Worm (Caenorhabditis elegans): ENCODE results near the gene C35D10.6.
A peak's percentile ranks its signal among the peaks of the same experiment; 100 is the strongest.

Gene C35D10.6

DNA sequence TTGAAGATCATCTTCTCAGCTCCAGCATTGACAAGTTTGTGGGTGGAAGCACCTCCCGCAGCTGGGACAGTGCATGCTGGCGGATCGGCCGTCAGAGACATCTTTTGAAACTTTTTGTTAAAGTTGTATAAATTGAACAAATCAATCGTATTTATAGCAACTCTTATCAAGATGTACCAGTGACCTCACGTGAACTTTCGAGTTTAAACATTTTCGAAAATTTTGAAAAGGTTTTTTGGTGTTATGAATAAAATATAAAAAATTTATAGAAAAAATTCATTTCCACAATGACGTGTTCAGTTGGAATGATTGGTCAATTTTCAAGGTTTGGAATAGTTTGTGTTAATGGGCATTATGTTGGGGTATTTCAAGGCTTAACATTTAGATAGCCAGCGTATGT is 9.5 kb downstream of the C35D10.6 start, which contains the start of the genes msd-4 and C35D10.3:
TSS of gene msd-4 (minus strand) at position 101 of the 400 bp plus-strand sequence.
TSS of gene C35D10.3 (plus strand) at position 279 of the 400 bp plus-strand sequence.
- TF ChIP-seq ztf-4 (tag; optimal IDR thresholded peaks at IDR 0.05) (no peak), fkh-2 (tag; optimal IDR thresholded peaks at IDR 0.05) (no peak), aly-2 (tag; optimal IDR thresholded peaks at IDR 0.05) (no peak), skn-1 (tag; optimal IDR thresholded peaks at IDR 0.05) (no peak), pha-4 (tag; optimal IDR thresholded peaks at IDR 0.05) (no peak), nhr-12 (tag; optimal IDR thresholded peaks at IDR 0.05) (no peak)

DNA sequence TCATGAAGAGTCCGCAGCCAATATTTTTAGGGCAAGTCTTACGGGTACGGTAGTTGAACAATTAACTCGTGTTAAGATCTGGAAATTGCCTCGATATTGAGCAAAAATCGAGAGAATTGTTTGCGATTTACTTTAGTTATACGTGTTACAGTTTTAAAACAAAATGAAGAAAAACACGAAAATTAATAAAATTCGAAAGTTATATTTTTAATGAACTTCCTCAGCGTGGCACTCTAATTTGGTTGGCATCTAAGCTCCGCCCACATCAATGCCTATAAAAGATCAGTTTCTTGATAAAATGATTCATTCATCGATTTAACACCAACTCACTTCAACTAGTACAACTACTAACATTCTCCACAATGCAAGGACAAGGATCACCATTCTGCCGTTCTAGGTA is 11.3 kb downstream of the C35D10.6 start, which contains the start of gene gipc-1:
TSS of gene gipc-1 (plus strand) at position 301 of the 400 bp plus-strand sequence.
- TF ChIP-seq nhr-23 (tag; optimal IDR thresholded peaks at IDR 0.05) (no peak), ceh-16 (tag; optimal IDR thresholded peaks at IDR 0.05) (no peak), lin-39 (tag; optimal IDR thresholded peaks at IDR 0.05) (no peak), nhr-77 (tag; optimal IDR thresholded peaks at IDR 0.05) (no peak), aly-2 (tag; optimal IDR thresholded peaks at IDR 0.05) (no peak), ztf-11 (tag; optimal IDR thresholded peaks at IDR 0.05) (no peak), nhr-25 (tag; optimal IDR thresholded peaks at IDR 0.05) (no peak), ceh-28 (tag; optimal IDR thresholded peaks at IDR 0.05) (no peak), eor-1 (tag; optimal IDR thresholded peaks at IDR 0.05) (no peak), zag-1 (tag; optimal IDR thresholded peaks at IDR 0.05) (no peak), jun-1 (tag; optimal IDR thresholded peaks at IDR 0.05) (no peak), tbx-2 (tag; optimal IDR thresholded peaks at IDR 0.05) (no peak), ceh-9 (tag; optimal IDR thresholded peaks at IDR 0.05) (no peak), egl-27 (tag; optimal IDR thresholded peaks at IDR 0.05) (no peak), ceh-82 (tag; optimal IDR thresholded peaks at IDR 0.05) (no peak), lsy-12 (tag; optimal IDR thresholded peaks at IDR 0.05) (no peak), mml-1 (tag; optimal IDR thresholded peaks at IDR 0.05) (no peak), nhr-67 (tag; optimal IDR thresholded peaks at IDR 0.05) (no peak), nhr-76 (tag; optimal IDR thresholded peaks at IDR 0.05) (no peak), skn-1 (tag; optimal IDR thresholded peaks at IDR 0.05) (no peak)

- no peak for TF ChIP-seq unc-62 (GFP tag; optimal IDR thresholded peaks at IDR 0.05)
- no peak for TF ChIP-seq mdl-1 (tag; optimal IDR thresholded peaks at IDR 0.05)
- no peak for TF ChIP-seq nhr-77 (tag; optimal IDR thresholded peaks at IDR 0.05)
- no peak for TF ChIP-seq elt-3 (tag; optimal IDR thresholded peaks at IDR 0.05)
- no peak for TF ChIP-seq tbx-2 (tag; optimal IDR thresholded peaks at IDR 0.05)
- TF ChIP-seq hmg-11 (tag; optimal IDR thresholded peaks at IDR 0.05), result no peak
- no peak for TF ChIP-seq lin-15B (tag; optimal IDR thresholded peaks at IDR 0.05)
- no peak for TF ChIP-seq ceh-28 (tag; optimal IDR thresholded peaks at IDR 0.05)
- no peak for TF ChIP-seq ztf-11 (tag; optimal IDR thresholded peaks at IDR 0.05)
- no peak for TF ChIP-seq R02D3.7 (tag; optimal IDR thresholded peaks at IDR 0.05)
These were observed 14.3 kb downstream of the C35D10.6 start for ce11 chrIII:4873395-4873794.

DNA sequence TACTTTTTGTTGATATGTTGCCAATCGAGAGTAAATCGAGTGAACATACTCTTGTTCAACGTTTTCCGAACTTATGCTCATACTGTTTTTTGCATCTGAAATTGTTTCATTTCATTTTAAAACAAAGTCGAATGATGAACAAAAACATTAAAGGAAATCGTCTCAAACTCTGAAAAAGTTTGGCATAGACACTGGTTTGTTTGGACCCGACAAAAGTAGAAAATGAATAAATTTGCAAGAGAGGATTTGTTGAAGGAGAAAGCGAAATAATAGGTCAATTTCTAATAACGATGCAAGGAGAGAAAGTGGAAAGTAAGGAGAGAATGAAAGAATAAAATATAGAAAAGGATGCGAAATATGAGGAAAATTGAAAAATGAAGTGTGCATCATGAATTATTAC is 15.5 kb downstream of the C35D10.6 start, which contains the start of gene C35D10.12:
TSS of gene C35D10.12 (minus strand) at position 101 of the 400 bp plus-strand sequence.
- no peak for TF ChIP-seq sea-2 (GFP tag; optimal IDR thresholded peaks at IDR 0.05)

ce11 chrIII:4875663-4876062 is 16.5 kb downstream of the C35D10.6 start:
- TF ChIP-seq fkh-10 (GFP tag; optimal IDR thresholded peaks at IDR 0.05) (peak; percentile 39), nhr-23 (tag; optimal IDR thresholded peaks at IDR 0.05) (no peak)

- TF ChIP-seq skn-1 (tag; optimal IDR thresholded peaks at IDR 0.05), result peak; percentile 27
- peak; percentile 61 for TF ChIP-seq lin-15B (tag; optimal IDR thresholded peaks at IDR 0.05)
- TF ChIP-seq tbx-2 (tag; optimal IDR thresholded peaks at IDR 0.05), result no peak
- no peak for TF ChIP-seq nhr-11 (tag; optimal IDR thresholded peaks at IDR 0.05)
- no peak for TF ChIP-seq daf-12 (tag; optimal IDR thresholded peaks at IDR 0.05)
- no peak for TF ChIP-seq nhr-43 (tag; optimal IDR thresholded peaks at IDR 0.05; ENCODE audit: poor library complexity, severe bottlenecking)
- TF ChIP-seq egl-27 (tag; optimal IDR thresholded peaks at IDR 0.05), result no peak
- TF ChIP-seq ZK546.5 (tag; optimal IDR thresholded peaks at IDR 0.05), result no peak
- TF ChIP-seq elt-3 (tag; optimal IDR thresholded peaks at IDR 0.05), result no peak
- TF ChIP-seq ceh-9 (tag; optimal IDR thresholded peaks at IDR 0.05), result no peak
- peak; percentile 3 for TF ChIP-seq elt-2 (tag; optimal IDR thresholded peaks at IDR 0.05)
- TF ChIP-seq pha-4 (tag; optimal IDR thresholded peaks at IDR 0.05), result no peak
- peak; percentile 29 for TF ChIP-seq snpc-4 (tag; optimal IDR thresholded peaks at IDR 0.05)
- TF ChIP-seq nhr-237 (tag; optimal IDR thresholded peaks at IDR 0.05), result no peak
- peak; percentile 47 for TF ChIP-seq nfya-1 (tag; optimal IDR thresholded peaks at IDR 0.05; ENCODE audit: insufficient read depth)
- no peak for TF ChIP-seq jun-1 (tag; optimal IDR thresholded peaks at IDR 0.05)
- TF ChIP-seq nhr-67 (tag; optimal IDR thresholded peaks at IDR 0.05), result no peak
These were observed 19.1 kb downstream of the C35D10.6 start, which contains the start of the genes tost-1 and arx-6 for ce11 chrIII:4878281-4878680. TSS of gene tost-1 (minus strand) at chrIII:4878311. TSS of gene arx-6 (plus strand) at chrIII:4878658.

All from whole organism, L3 larva.